Worm (Caenorhabditis elegans) whole organism, young adult: ENCODE results near the gene srh-169.

Experiments
- nfyb-1 ChIP-seq: fragments of 200-800 bp; sonication (Bioruptor generic); IDR thresholded peaks from 2 replicates; pipeline ENCODE4 v1.3.6; 2022; ENCODE audit warnings: missing genetic modification reagents, missing genetic modification characterization, missing compliant biosample characterization
- tbp1 ChIP-seq: fragments of 200-800 bp; sonication (Bioruptor generic); optimal IDR thresholded peaks from 2 replicates; lab custom pipeline; 2018; ENCODE audit warnings: mild to moderate bottlenecking, missing genetic modification characterization, missing compliant biosample characterization
- ztf-28 ChIP-seq: fragments of 200-800 bp; sonication (Bioruptor generic); IDR thresholded peaks from 2 replicates; pipeline ENCODE4 v1.3.6; 2022; ENCODE audit warnings: missing genetic modification reagents, missing genetic modification characterization, missing compliant biosample characterization

DNA sequence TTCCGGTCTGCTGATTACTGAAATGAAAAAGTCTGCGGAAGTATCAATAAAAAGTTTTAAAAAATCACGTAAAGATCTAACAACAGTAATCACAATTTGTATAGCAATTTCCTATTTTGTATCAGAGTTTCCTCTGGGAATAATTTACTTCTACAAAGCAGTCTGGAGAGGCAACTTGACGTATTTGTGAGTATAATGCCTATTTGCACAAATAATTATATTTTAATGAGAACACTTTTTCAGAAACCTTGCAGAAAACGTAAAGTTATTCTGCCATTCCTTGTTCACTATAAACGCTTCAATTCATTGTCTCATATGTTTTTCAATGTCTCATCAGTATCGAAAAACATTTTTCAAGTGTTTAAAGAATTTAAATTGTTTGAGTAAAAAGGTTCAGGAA is 29.1 kb upstream of the srh-169 start:
- TF ChIP-seq tbp1 (no peak), nfyb-1 (GFP tag; lab: Robert Waterston, UW) (no peak), ztf-28 (no peak)
